Worm (Caenorhabditis elegans) whole organism, L3 larva: Measurements from ENCODE around the gene C15F1.2.

ENCODE experiments used
- aly-2 ChIP-seq: fragments of 150-350 bp; optimal IDR thresholded peaks from 2 replicates; lab custom pipeline; 2014; ENCODE audit warnings: missing biosample characterization, missing genetic modification characterization
- ceh-16 ChIP-seq: sonication (generic microtip); optimal IDR thresholded peaks from 2 replicates; lab custom pipeline; 2017; ENCODE audit warnings: missing biosample characterization, missing genetic modification characterization
- elt-1 ChIP-seq: fragments of 150-350 bp; optimal IDR thresholded peaks from 2 replicates; lab custom pipeline; 2014; ENCODE audit warnings: missing biosample characterization, missing genetic modification characterization
- elt-2 ChIP-seq: sonication (generic microtip); optimal IDR thresholded peaks from 2 replicates; lab custom pipeline; 2016; ENCODE audit warnings: missing genetic modification reagents, mild to moderate bottlenecking, missing genetic modification characterization, missing compliant biosample characterization
- fkh-10 ChIP-seq: sonication (generic microtip); optimal IDR thresholded peaks from 2 replicates; lab custom pipeline; 2017; ENCODE audit warnings: missing biosample characterization, missing genetic modification reagents, missing genetic modification characterization
- nhr-11 ChIP-seq: fragments of 150-350 bp; optimal IDR thresholded peaks from 2 replicates; lab custom pipeline; 2014; ENCODE audit warnings: missing biosample characterization, missing genetic modification characterization
- nhr-28 ChIP-seq: fragments of 150-350 bp; optimal IDR thresholded peaks from 2 replicates; lab custom pipeline; 2014; ENCODE audit warnings: missing biosample characterization, missing genetic modification characterization
- nhr-43 ChIP-seq: sonication (generic microtip); optimal IDR thresholded peaks from 2 replicates; lab custom pipeline; 2016; ENCODE audit warnings: mild to moderate bottlenecking, missing genetic modification characterization, missing compliant biosample characterization; ENCODE audit not compliant: poor library complexity, severe bottlenecking
- nhr-77 ChIP-seq: fragments of 150-350 bp; optimal IDR thresholded peaks from 2 replicates; lab custom pipeline; 2014; ENCODE audit warnings: missing biosample characterization, missing genetic modification characterization
- pqm-1 ChIP-seq: fragments of 150-350 bp; optimal IDR thresholded peaks from 2 replicates; lab custom pipeline; 2017; ENCODE audit warnings: missing biosample characterization, missing genetic modification characterization, inconsistent platforms
- sea-2 ChIP-seq: fragments of 150-350 bp; sonication (generic microtip); optimal IDR thresholded peaks from 4 replicates; lab custom pipeline; 2014; ENCODE audit warnings: missing biosample characterization, missing genetic modification reagents, missing genetic modification characterization
- tbx-2 ChIP-seq: sonication (generic microtip); optimal IDR thresholded peaks from 2 replicates; lab custom pipeline; 2016; ENCODE audit warnings: mild to moderate bottlenecking, missing genetic modification characterization, missing compliant biosample characterization
- zag-1 ChIP-seq: fragments of 150-350 bp; optimal IDR thresholded peaks from 2 replicates; lab custom pipeline; 2014; ENCODE audit warnings: missing biosample characterization, missing genetic modification characterization

DNA sequence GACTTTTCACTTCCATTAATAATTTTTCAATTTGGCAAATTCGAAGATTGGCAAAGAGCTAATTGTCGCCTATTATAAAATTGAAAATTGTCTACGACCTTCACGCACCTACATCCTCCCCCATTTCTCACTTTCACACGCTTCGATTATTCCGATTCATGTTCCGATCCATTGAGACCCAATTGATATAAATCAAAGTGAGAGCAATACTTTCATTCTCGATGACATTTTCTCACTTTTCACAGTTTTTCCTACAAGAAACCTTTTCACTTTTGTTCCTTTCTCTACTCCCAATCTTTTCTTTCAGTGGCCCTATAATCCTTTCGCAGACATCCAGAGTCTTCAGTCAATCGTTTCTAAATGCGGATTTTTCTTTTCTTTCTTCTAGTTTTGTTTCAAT lies at the start of gene C15F1.2:
- TF ChIP-seq elt-2 (tag; lab: Kevin White, UChicago) (no peak), tbx-2 (no peak), sea-2 (GFP tag; lab: Kevin White, UChicago) (no peak), nhr-11 (tag; lab: Kevin White, UChicago) (no peak), zag-1 (tag; lab: Kevin White, UChicago) (no peak), nhr-43 (tag; lab: Kevin White, UChicago) (no peak), ceh-16 (tag; lab: Kevin White, UChicago) (no peak), elt-1 (tag; lab: Kevin White, UChicago) (no peak), aly-2 (tag; lab: Kevin White, UChicago) (no peak), nhr-77 (tag; lab: Kevin White, UChicago) (no peak), fkh-10 (no peak), pqm-1 (tag; lab: Kevin White, UChicago) (no peak), nhr-28 (no peak)
